Fruit fly (Drosophila melanogaster) whole organism, embryonic: ENCODE measurements around the gene RpS29.

ENCODE experiments used
- Abd-B ChIP-seq: fragments of 200-800 bp; sonication (Bioruptor generic); optimal IDR thresholded peaks from 2 replicates; lab custom pipeline; 2018; ENCODE audit warnings: missing biosample characterization, mild to moderate bottlenecking, missing genetic modification characterization, moderate library complexity
- Awh ChIP-seq: fragments of 200-800 bp; sonication (Bioruptor generic); IDR thresholded peaks from 2 replicates; pipeline ENCODE4, ENCODE4 v1.3.6; 2022; ENCODE audit warnings: missing biosample characterization, missing genetic modification characterization
- CG13123 ChIP-seq: fragments of 200-800 bp; sonication (Bioruptor generic); optimal IDR thresholded peaks from 2 replicates; lab custom pipeline; 2016; ENCODE audit warnings: missing biosample characterization, missing genetic modification characterization
- CG13624 ChIP-seq: fragments of 200-800 bp; sonication (Bioruptor generic); optimal IDR thresholded peaks from 2 replicates; lab custom pipeline; 2016; ENCODE audit warnings: missing biosample characterization, missing genetic modification characterization
- CG14441 ChIP-seq: fragments of 200-800 bp; sonication (Bioruptor generic); IDR thresholded peaks from 2 replicates; pipeline ENCODE4 v1.3.6; 2022; ENCODE audit warnings: missing biosample characterization, missing genetic modification characterization
- CG17186 ChIP-seq: fragments of 200-800 bp; sonication (Bioruptor generic); optimal IDR thresholded peaks from 3 replicates; lab custom pipeline; 2017; ENCODE audit warnings: missing biosample characterization, missing genetic modification reagents, missing genetic modification characterization
- CG17612 ChIP-seq: fragments of 200-800 bp; sonication (Bioruptor generic); IDR thresholded peaks from 2 replicates; pipeline ENCODE4 v1.3.6; 2022; ENCODE audit warnings: missing biosample characterization, missing genetic modification characterization
- CG18619 ChIP-seq: fragments of 200-800 bp; sonication (Bioruptor generic); optimal IDR thresholded peaks from 3 replicates; lab custom pipeline; 2017; ENCODE audit warnings: missing biosample characterization, mild to moderate bottlenecking, missing genetic modification characterization
- CG2116 ChIP-seq: fragments of 200-800 bp; sonication (Bioruptor generic); optimal IDR thresholded peaks from 3 replicates; lab custom pipeline; 2018; ENCODE audit warnings: missing biosample characterization, mild to moderate bottlenecking, missing genetic modification characterization
- CG32532 ChIP-seq: fragments of 200-800 bp; sonication (Bioruptor generic); IDR thresholded peaks from 2 replicates; pipeline ENCODE4 v1.3.6; 2022; ENCODE audit warnings: missing biosample characterization, missing genetic modification characterization
- CG32772 ChIP-seq: fragments of 200-800 bp; sonication (Bioruptor generic); IDR thresholded peaks from 2 replicates; pipeline ENCODE4 v1.3.6; 2022; ENCODE audit warnings: missing biosample characterization, missing genetic modification characterization
- CG33557 ChIP-seq: fragments of 200-800 bp; sonication (Bioruptor generic); optimal IDR thresholded peaks from 2 replicates; lab custom pipeline; 2019; ENCODE audit warnings: missing biosample characterization, mild to moderate bottlenecking, missing genetic modification characterization, moderate library complexity
- CG3407 ChIP-seq: fragments of 200-800 bp; sonication (Bioruptor generic); optimal IDR thresholded peaks from 2 replicates; lab custom pipeline; 2018; ENCODE audit warnings: missing biosample characterization, mild to moderate bottlenecking, missing genetic modification characterization
- CG34224 ChIP-seq: fragments of 200-800 bp; sonication (Bioruptor generic); IDR thresholded peaks from 3 replicates; pipeline ENCODE4 v1.3.6; 2022; ENCODE audit warnings: missing biosample characterization, missing genetic modification characterization; ENCODE audit not compliant: partially characterized antibody
- CG34376 ChIP-seq: fragments of 200-800 bp; sonication (Bioruptor generic); optimal IDR thresholded peaks from 2 replicates; lab custom pipeline; 2018; ENCODE audit warnings: missing biosample characterization, mild to moderate bottlenecking, missing genetic modification characterization
- CG43689 ChIP-seq: fragments of 200-800 bp; sonication (Bioruptor generic); IDR thresholded peaks from 2 replicates; pipeline ENCODE4 v1.3.6; 2022; ENCODE audit warnings: missing biosample characterization, missing genetic modification characterization
- CG4820 ChIP-seq: fragments of 200-800 bp; sonication (Bioruptor generic); optimal IDR thresholded peaks from 3 replicates; lab custom pipeline; 2016; ENCODE audit warnings: missing biosample characterization, missing genetic modification characterization
- CG7556 ChIP-seq: fragments of 200-800 bp; sonication (Bioruptor generic); optimal IDR thresholded peaks from 2 replicates; lab custom pipeline; 2017; ENCODE audit warnings: missing biosample characterization, mild to moderate bottlenecking, missing genetic modification characterization
- CG8359 ChIP-seq: fragments of 200-800 bp; sonication (Bioruptor generic); optimal IDR thresholded peaks from 2 replicates; lab custom pipeline; 2017; ENCODE audit warnings: missing biosample characterization, mild to moderate bottlenecking, missing genetic modification characterization, borderline replicate concordance
- CG9437 ChIP-seq: fragments of 200-800 bp; sonication (Bioruptor generic); optimal IDR thresholded peaks from 2 replicates; lab custom pipeline; 2018; ENCODE audit warnings: missing biosample characterization, mild to moderate bottlenecking, missing genetic modification characterization
- CHES-1-like ChIP-seq: fragments of 200-800 bp; sonication (Bioruptor generic); optimal IDR thresholded peaks from 2 replicates; lab custom pipeline; 2016; ENCODE audit warnings: missing biosample characterization, missing genetic modification characterization
- Dref ChIP-seq: fragments of 200-800 bp; sonication (Bioruptor generic); IDR thresholded peaks from 2 replicates; pipeline ENCODE4 v1.3.6; 2022; ENCODE audit warnings: missing biosample characterization, missing genetic modification characterization
- Gug ChIP-seq: fragments of 200-800 bp; sonication (Bioruptor generic); IDR thresholded peaks from 4 replicates; pipeline ENCODE4 v1.3.6; 2022; ENCODE audit warnings: missing biosample characterization, missing genetic modification characterization
- Med ChIP-seq: fragments of 200-800 bp; sonication (Bioruptor generic); peaks from one replicate; lab custom pipeline; 2016; ENCODE audit warnings: missing biosample characterization, missing genetic modification characterization, mild to moderate bottlenecking, inconsistent platforms, moderate library complexity
- Pdp1 ChIP-seq, 2 experiments: fragments of 200-800 bp; sonication (Bioruptor generic); optimal IDR thresholded peaks; 3 replicates each; lab custom pipeline; 2016; ENCODE audit warnings: missing biosample characterization in 2 of 2, missing genetic modification characterization in 2 of 2, mild to moderate bottlenecking in 1 of 2, moderate library complexity in 1 of 2
- Rfx ChIP-seq: fragments of 200-800 bp; sonication (Bioruptor generic); IDR thresholded peaks from 2 replicates; pipeline ENCODE4 v1.3.6; 2022; ENCODE audit warnings: missing biosample characterization, missing genetic modification characterization
- Scr ChIP-seq: fragments of 200-800 bp; sonication (Bioruptor generic); IDR thresholded peaks from 2 replicates; pipeline ENCODE4 v1.3.6; 2022; ENCODE audit warnings: missing biosample characterization, missing genetic modification characterization; ENCODE audit not compliant: partially characterized antibody
- Trl ChIP-seq, 3 experiments: fragments of >200 bp in 2 of 3; fragments of 200-800 bp in 1 of 3; sonication (Bioruptor generic) in 1 of 3; optimal IDR thresholded peaks; 2 replicates in 1 of 3; 3 replicates in 2 of 3; lab custom pipeline; 2016 to 2017; ENCODE audit warnings: missing biosample characterization in 1 of 3, missing genetic modification characterization in 1 of 3
- Vsx1 ChIP-seq: fragments of 200-800 bp; sonication (Bioruptor generic); optimal IDR thresholded peaks from 2 replicates; lab custom pipeline; 2017; ENCODE audit warnings: missing biosample characterization, mild to moderate bottlenecking, missing genetic modification characterization, missing genetic modification reagents
- chinmo ChIP-seq: fragments of 200-800 bp; sonication (Bioruptor generic); IDR thresholded peaks from 4 replicates; pipeline ENCODE4 v1.3.6; 2022; ENCODE audit warnings: missing biosample characterization, missing genetic modification characterization; ENCODE audit not compliant: partially characterized antibody
- chn ChIP-seq: fragments of 200-800 bp; sonication (Bioruptor generic); optimal IDR thresholded peaks from 2 replicates; lab custom pipeline; 2016; ENCODE audit warnings: missing biosample characterization, missing genetic modification characterization
- ci ChIP-seq: fragments of 200-800 bp; sonication (Bioruptor generic); IDR thresholded peaks from 3 replicates; pipeline ENCODE4 v1.3.6; 2022; ENCODE audit warnings: missing biosample characterization, missing genetic modification characterization
- crol ChIP-seq: fragments of 200-800 bp; sonication (Bioruptor generic); IDR thresholded peaks from 2 replicates; pipeline ENCODE4 v1.3.6; 2022; ENCODE audit warnings: missing biosample characterization, missing genetic modification characterization
- ftz-f1 ChIP-seq: fragments of 200-800 bp; sonication (Bioruptor generic); optimal IDR thresholded peaks from 2 replicates; lab custom pipeline; 2016; ENCODE audit warnings: missing biosample characterization, missing genetic modification characterization
- gcm ChIP-seq: fragments of 200-800 bp; sonication (Bioruptor generic); optimal IDR thresholded peaks from 2 replicates; lab custom pipeline; 2019; ENCODE audit warnings: missing biosample characterization, mild to moderate bottlenecking, missing genetic modification characterization, moderate library complexity
- gro ChIP-seq: fragments of 200-800 bp; sonication (Bioruptor generic); optimal IDR thresholded peaks from 2 replicates; lab custom pipeline; 2016; ENCODE audit warnings: missing biosample characterization, missing genetic modification characterization
- gsb ChIP-seq: fragments of 200-800 bp; sonication (Bioruptor generic); IDR thresholded peaks from 2 replicates; pipeline ENCODE4 v1.3.6; 2022; ENCODE audit warnings: missing biosample characterization, missing genetic modification characterization
- hbn ChIP-seq: fragments of 200-800 bp; sonication (Bioruptor generic); IDR thresholded peaks from 2 replicates; pipeline ENCODE4 v1.3.6; 2022; ENCODE audit warnings: missing biosample characterization, missing genetic modification characterization; ENCODE audit not compliant: partially characterized antibody
- lab ChIP-seq: fragments of 200-800 bp; sonication (Bioruptor generic); optimal IDR thresholded peaks from 3 replicates; lab custom pipeline; 2017; ENCODE audit warnings: missing biosample characterization, missing genetic modification characterization, mild to moderate bottlenecking, moderate library complexity, missing genetic modification reagents
- rib ChIP-seq: fragments of 200-800 bp; sonication (Bioruptor generic); IDR thresholded peaks from 2 replicates; pipeline ENCODE4 v1.3.6; 2022; ENCODE audit warnings: missing biosample characterization, missing genetic modification characterization
- sd ChIP-seq: fragments of 200-800 bp; sonication (Bioruptor generic); optimal IDR thresholded peaks from 3 replicates; lab custom pipeline; 2018; ENCODE audit warnings: missing biosample characterization, mild to moderate bottlenecking, missing genetic modification characterization, moderate library complexity
- slp2 ChIP-seq: fragments of 200-800 bp; sonication (Bioruptor generic); optimal IDR thresholded peaks from 2 replicates; lab custom pipeline; 2016; ENCODE audit warnings: missing biosample characterization, missing genetic modification characterization
- tll ChIP-seq, 2 experiments: fragments of 200-800 bp in 1 of 2; fragments of >200 bp in 1 of 2; sonication (Bioruptor generic) in 1 of 2; optimal IDR thresholded peaks; 2 replicates each; lab custom pipeline; 2017 to 2019; ENCODE audit warnings: missing biosample characterization in 2 of 2, missing genetic modification characterization in 2 of 2, mild to moderate bottlenecking in 1 of 2, moderate library complexity in 1 of 2
- ttk ChIP-seq: fragments of 200-800 bp; sonication (Bioruptor generic); IDR thresholded peaks from 2 replicates; pipeline ENCODE4 v2.1.2; 2022; ENCODE audit warnings: missing biosample characterization, missing genetic modification characterization
- zf30C ChIP-seq: fragments of 200-800 bp; sonication (Bioruptor generic); optimal IDR thresholded peaks from 3 replicates; lab custom pipeline; 2018; ENCODE audit warnings: missing biosample characterization, mild to moderate bottlenecking, missing genetic modification characterization

The RpS29 gene

DNA sequence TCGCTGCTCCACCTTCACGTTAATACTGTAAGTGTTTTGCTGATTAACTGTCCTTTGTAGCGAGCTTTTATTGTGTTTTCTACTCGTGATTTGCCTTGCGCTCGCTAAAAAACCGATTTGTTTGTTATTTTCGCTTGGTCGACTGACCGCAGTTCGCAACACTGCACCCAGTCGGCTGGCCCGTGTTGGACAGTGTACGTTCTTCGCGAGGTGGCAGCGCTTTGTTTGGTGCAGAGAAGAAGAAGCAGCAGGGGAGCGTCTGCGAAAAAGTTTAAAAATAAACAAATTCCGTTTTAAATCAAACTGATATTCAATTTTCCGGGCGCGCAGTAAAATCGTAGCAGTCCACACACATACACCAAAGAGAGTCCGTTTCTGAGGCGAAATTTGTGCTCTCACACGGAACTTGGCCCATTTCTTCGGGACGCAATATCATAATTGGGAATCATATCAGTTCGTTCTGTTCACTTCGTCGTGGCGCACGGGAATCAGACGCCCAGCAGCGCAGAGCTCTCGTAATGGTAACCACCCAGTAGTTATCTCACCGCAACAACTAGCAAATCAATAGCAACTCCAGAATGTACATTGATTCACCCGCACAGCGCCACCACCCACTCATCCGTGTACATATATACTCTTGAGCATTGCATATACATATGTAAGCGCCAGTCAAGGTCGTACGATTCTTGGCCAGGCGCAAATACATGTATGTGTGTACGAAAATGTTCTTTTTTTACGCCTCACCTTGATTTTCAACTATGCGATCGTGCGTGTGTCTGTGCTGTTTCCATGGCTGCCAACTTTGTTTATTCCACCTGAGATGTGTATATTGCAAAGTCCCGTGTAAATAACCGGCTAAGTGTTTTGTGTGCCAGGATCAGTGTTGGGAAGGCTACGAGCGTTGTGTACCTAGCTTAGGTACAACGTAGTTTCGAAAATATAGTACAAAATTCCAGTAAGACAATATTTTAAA, 9.9 kb upstream of the RpS29 start, which contains the start of gene Naa80 (continued):
- TF ChIP-seq CG9437 (GFP tag; lab: Kevin White, UChicago) = no peak
- TF ChIP-seq CG14441 = peak; percentile 35; the same call in 1 of the 2 replicates
- TF ChIP-seq CG34376 (GFP tag; lab: Kevin White, UChicago) = peak; percentile 50
- no peak for TF ChIP-seq CG33557
- peak; percentile 6 for TF ChIP-seq slp2 (GFP tag; lab: Kevin White, UChicago)
- TF ChIP-seq ttk (GFP tag; lab: Robert Waterston, UW) = peak; percentile 46
- TF ChIP-seq gro = peak; percentile 90
- peak; percentile 54 for TF ChIP-seq CG18619 (GFP tag; lab: Kevin White, UChicago)
- TF ChIP-seq CG4820 (GFP tag; lab: Kevin White, UChicago) = peak; percentile 8
- peak; percentile 81 for TF ChIP-seq CG2116 (GFP tag; lab: Kevin White, UChicago)
- TF ChIP-seq CG8359 = no peak
- no peak for TF ChIP-seq CG43689 (GFP tag; lab: Robert Waterston, UW)
- TF ChIP-seq CG7556 (GFP tag; lab: Kevin White, UChicago) = peak; percentile 48
- TF ChIP-seq CG17186 = peak; percentile 64
- TF ChIP-seq CG17612 (GFP tag; lab: Robert Waterston, UW) = no peak
- no peak for TF ChIP-seq Vsx1 (GFP tag; lab: Kevin White, UChicago)
- no peak for TF ChIP-seq gcm (GFP tag; lab: Kevin White, UChicago)
- peak; percentile 15 for TF ChIP-seq Abd-B

DNA sequence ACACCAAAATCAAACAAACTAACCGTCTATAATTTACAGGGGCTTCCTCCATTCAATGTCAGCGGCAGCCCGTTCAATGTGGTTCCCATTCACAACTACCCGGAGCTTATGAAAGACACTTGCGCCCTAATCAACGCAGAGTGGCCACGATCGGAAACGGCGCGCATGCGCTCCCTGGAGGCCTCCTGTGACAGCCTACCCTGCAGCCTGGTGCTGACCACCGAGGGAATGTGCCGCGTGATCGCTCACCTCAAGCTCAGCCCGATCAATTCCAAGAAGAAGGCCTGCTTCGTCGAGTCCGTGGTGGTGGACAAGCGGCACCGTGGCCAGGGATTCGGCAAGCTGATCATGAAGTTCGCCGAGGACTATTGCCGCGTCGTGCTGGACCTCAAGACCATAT, 9.0 kb upstream of the RpS29 start, which contains the start of gene MED6:
MED6 (minus strand) TSS at position 101 of the 400 bp plus-strand sequence.
- no peak for TF ChIP-seq zf30C (GFP tag; lab: Kevin White, UChicago)
- TF ChIP-seq CG34376 (GFP tag; lab: Kevin White, UChicago) = no peak
- TF ChIP-seq CG13123 = no peak
- no peak for TF ChIP-seq CHES-1-like
- no peak for TF ChIP-seq Scr (GFP tag; lab: Robert Waterston, UW)
- TF ChIP-seq sd (tag; lab: Kevin White, UChicago) = no peak
- peak; percentile 77 for TF ChIP-seq Med (GFP tag; lab: Kevin White, UChicago)
- 0 out of 2 replicates have a peak, but pooled peaks have one; percentile 26 for TF ChIP-seq gsb (GFP tag; lab: Robert Waterston, UW)
- no peak for TF ChIP-seq CG32532 (GFP tag; lab: Robert Waterston, UW)
- no peak for TF ChIP-seq Awh (GFP tag; lab: Robert Waterston, UW)
- no peak for TF ChIP-seq Gug
- 0 out of 3 replicates have a peak, but pooled peaks have one; percentile 7 for TF ChIP-seq ci (GFP tag; lab: Robert Waterston, UW)
- no peak for TF ChIP-seq hbn (GFP tag; lab: Robert Waterston, UW)
- TF ChIP-seq Trl (optimal IDR thresholded peaks at IDR 0.05; lab: Kevin White, UChicago) = no peak
- TF ChIP-seq Trl (GFP tag; optimal IDR thresholded peaks at IDR 0.05; lab: Kevin White, UChicago) = no peak
- TF ChIP-seq tll (GFP tag; optimal IDR thresholded peaks at IDR 0.05; lab: Kevin White, UChicago) = no peak
- TF ChIP-seq CG32772 = no peak
- 0 out of 2 replicates have a peak, but pooled peaks have one; percentile 27 for TF ChIP-seq Dref (GFP tag; lab: Robert Waterston, UW)

DNA sequence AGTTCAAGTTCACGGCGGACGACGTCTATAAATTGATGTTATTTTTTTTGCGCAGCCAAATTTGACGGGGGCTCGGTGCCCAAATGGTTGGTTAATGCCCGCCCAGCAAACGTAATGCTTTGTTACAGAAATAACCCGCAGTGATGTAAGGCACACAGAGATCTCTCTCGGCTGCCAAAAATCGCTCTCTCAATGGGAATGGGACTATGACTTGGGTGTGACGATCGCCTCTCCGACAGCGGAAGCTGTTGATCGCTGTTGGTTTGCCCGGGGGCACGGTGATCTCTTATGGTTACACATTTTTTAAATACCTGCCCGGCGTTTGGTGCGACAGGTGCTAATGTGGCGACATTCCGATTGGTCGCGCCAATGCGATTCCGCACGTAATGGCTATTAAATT, 7.7 kb upstream of the RpS29 start:
- TF ChIP-seq rib (GFP tag; lab: Robert Waterston, UW) = 0 out of 2 replicates have a peak, but pooled peaks have one; percentile 33
- no peak for TF ChIP-seq crol (GFP tag; lab: Robert Waterston, UW)
- peak; percentile 86; the same call in 3 of the 4 replicates for TF ChIP-seq chinmo (GFP tag; lab: Robert Waterston, UW)
- TF ChIP-seq Med (GFP tag; lab: Kevin White, UChicago) = peak; percentile 51
- TF ChIP-seq Pdp1 (GFP tag; optimal IDR thresholded peaks at IDR 0.05; lab: Kevin White, UChicago) = peak in 1 of 2 experiments; percentile 97
- peak in 1 of 2 experiments; percentile 56 for TF ChIP-seq Trl (optimal IDR thresholded peaks at IDR 0.05; lab: Kevin White, UChicago)
- TF ChIP-seq Trl (GFP tag; optimal IDR thresholded peaks at IDR 0.05; lab: Kevin White, UChicago) = no peak
- TF ChIP-seq CG13624 (GFP tag; lab: Kevin White, UChicago) = peak; percentile 30
- no peak for TF ChIP-seq CG3407 (GFP tag; lab: Kevin White, UChicago)
- peak; percentile 27; the same call in 1 of the 2 replicates for TF ChIP-seq Rfx
- peak; percentile 37 for TF ChIP-seq ftz-f1
- TF ChIP-seq lab = peak; percentile 7
- TF ChIP-seq CG34224 (GFP tag; lab: Robert Waterston, UW) = 0 out of 3 replicates have a peak, but pooled peaks have one; percentile 26
- no peak for TF ChIP-seq chn (GFP tag; lab: Kevin White, UChicago)
